Worm (Caenorhabditis elegans): Measurements from ENCODE around the gene F44E5.4.
"Not testable (repeated sequence)": the region's sequence is repeated elsewhere in the genome, so short reads cannot be mapped to it uniquely, and the experiment has no call there.

- TF ChIP-seq him-1 (tag; optimal IDR thresholded peaks at IDR 0.05): peak; percentile 35
- not testable (repeated sequence) for TF ChIP-seq dao-5 (tag; optimal IDR thresholded peaks at IDR 0.05)
These were observed at the start of gene F44E5.4, which contains the start of gene F44E5.5 for ce11 chrII:11759277-11759676.

Measured in whole organism, L4/young adult.